Fruit fly (Drosophila melanogaster): ENCODE measurements around the gene t-Grip91.
A peak's percentile ranks its signal among the peaks of the same experiment; 100 is the strongest.

t-Grip91 gene

dm6 chr2L:15750523-15751258, 33.2 kb upstream of the t-Grip91 start, which contains the start of gene ND-B17 (continued):
- no peak for TF ChIP-seq tna (GFP tag; IDR thresholded peaks at IDR 0.05; ENCODE audit: partially characterized antibody)
- TF ChIP-seq CHES-1-like (GFP tag; optimal IDR thresholded peaks at IDR 0.05) = peak; percentile 66
- no peak for TF ChIP-seq Dfd (GFP tag; optimal IDR thresholded peaks at IDR 0.05)
- TF ChIP-seq CG17912 (GFP tag; optimal IDR thresholded peaks at IDR 0.05) = peak; percentile 11
- no peak for TF ChIP-seq maf-S (GFP tag; optimal IDR thresholded peaks at IDR 0.05)
- no peak for TF ChIP-seq CG2889 (GFP tag; IDR thresholded peaks at IDR 0.05)
- peak; percentile 74 for TF ChIP-seq zfh1 (GFP tag; IDR thresholded peaks at IDR 0.05)
- TF ChIP-seq CG12769 (tag; optimal IDR thresholded peaks at IDR 0.05) = no peak
- TF ChIP-seq CG5245 (GFP tag; optimal IDR thresholded peaks at IDR 0.05) = no peak
- TF ChIP-seq E2f1 (GFP tag; IDR thresholded peaks at IDR 0.05) = peak; percentile 34
- no peak for TF ChIP-seq ara (GFP tag; IDR thresholded peaks at IDR 0.05)
- TF ChIP-seq slp2 (GFP tag; optimal IDR thresholded peaks at IDR 0.05) = peak; percentile 56
- no peak for TF ChIP-seq CG6813 (GFP tag; optimal IDR thresholded peaks at IDR 0.05)
- TF ChIP-seq CG2678 (tag; optimal IDR thresholded peaks at IDR 0.05) = no peak
- TF ChIP-seq YL-1 (GFP tag; optimal IDR thresholded peaks at IDR 0.05) = peak; percentile 50
- TF ChIP-seq eve (GFP tag; optimal IDR thresholded peaks at IDR 0.05) = no peak
- no peak for TF ChIP-seq CG32772 (GFP tag; IDR thresholded peaks at IDR 0.05)
- TF ChIP-seq Bgb (GFP tag; IDR thresholded peaks at IDR 0.05; ENCODE audit: partially characterized antibody) = no peak; the same call in 1 of the 2 replicates
- peak; percentile 79 for TF ChIP-seq CG8290 (GFP tag; optimal IDR thresholded peaks at IDR 0.05)
- TF ChIP-seq CG8290 (tag; optimal IDR thresholded peaks at IDR 0.05) = peak; percentile 44 to 87
- TF ChIP-seq kay (GFP tag; optimal IDR thresholded peaks at IDR 0.05) = no peak
- TF ChIP-seq CG4404 (GFP tag; IDR thresholded peaks at IDR 0.05) = no peak
- no peak for TF ChIP-seq tup (GFP tag; optimal IDR thresholded peaks at IDR 0.05)
- peak; percentile 6 for TF ChIP-seq Bdp1 (GFP tag; optimal IDR thresholded peaks at IDR 0.05)
- no peak for TF ChIP-seq zen2 (GFP tag; IDR thresholded peaks at IDR 0.05; ENCODE audit: partially characterized antibody)
- TF ChIP-seq Adf1 (GFP tag; IDR thresholded peaks at IDR 0.05) = peak; percentile 24; the same call in 1 of the 2 replicates
- TF ChIP-seq sob (GFP tag; IDR thresholded peaks at IDR 0.05) = peak; percentile 75
- 0 out of 2 replicates have a peak, but pooled peaks have one; percentile 21 for TF ChIP-seq stc (GFP tag; IDR thresholded peaks at IDR 0.05)
- no peak for TF ChIP-seq CG7963 (GFP tag; IDR thresholded peaks at IDR 0.05; ENCODE audit: partially characterized antibody)
- peak; percentile 35 for TF ChIP-seq Atf3 (GFP tag; optimal IDR thresholded peaks at IDR 0.05)
- no peak for TF ChIP-seq CG5953 (GFP tag; IDR thresholded peaks at IDR 0.05)
- TF ChIP-seq CG13123 (GFP tag; optimal IDR thresholded peaks at IDR 0.05) = no peak
- no peak for TF ChIP-seq repo (GFP tag; optimal IDR thresholded peaks at IDR 0.05)
- TF ChIP-seq CG15696 (tag; optimal IDR thresholded peaks at IDR 0.05) = no peak
- TF ChIP-seq Sry-β (GFP tag; optimal IDR thresholded peaks at IDR 0.05) = no peak
- no peak for TF ChIP-seq cg (GFP tag; optimal IDR thresholded peaks at IDR 0.05)
- no peak for TF ChIP-seq Ravus (GFP tag; IDR thresholded peaks at IDR 0.05)
- peak; percentile 31; the same call in 1 of the 2 replicates for TF ChIP-seq bbx (GFP tag; IDR thresholded peaks at IDR 0.05; ENCODE audit: partially characterized antibody)
- TF ChIP-seq pum (GFP tag; optimal IDR thresholded peaks at IDR 0.05) = peak; percentile 70
- TF ChIP-seq fru (optimal IDR thresholded peaks at IDR 0.05) = no peak
- TF ChIP-seq CG17568 (GFP tag; optimal IDR thresholded peaks at IDR 0.05) = no peak
- peak; percentile 62 for TF ChIP-seq chn (GFP tag; optimal IDR thresholded peaks at IDR 0.05)
- no peak for TF ChIP-seq Oli (tag; optimal IDR thresholded peaks at IDR 0.05)
- no peak for TF ChIP-seq gcm2 (GFP tag; optimal IDR thresholded peaks at IDR 0.05)
- TF ChIP-seq bsh (GFP tag; optimal IDR thresholded peaks at IDR 0.05) = peak in 1 of 2 experiments; percentile 31
- TF ChIP-seq Chrac-16 (GFP tag; optimal IDR thresholded peaks at IDR 0.05) = peak; percentile 45
- TF ChIP-seq CG7928 (GFP tag; optimal IDR thresholded peaks at IDR 0.05) = no peak
- TF ChIP-seq Opbp (GFP tag; IDR thresholded peaks at IDR 0.05; ENCODE audit: partially characterized antibody) = no peak
- peak; percentile 19 for TF ChIP-seq CG10462 (GFP tag; optimal IDR thresholded peaks at IDR 0.05)
- TF ChIP-seq CG31441 (GFP tag; IDR thresholded peaks at IDR 0.05) = no peak
